Worm (Caenorhabditis elegans) whole organism, early embryonic: ENCODE measurements around the gene mrt-2.
A peak's percentile ranks its signal among the peaks of the same experiment; 100 is the strongest.
"Not testable (repeated sequence)": the region's sequence is repeated elsewhere in the genome, so short reads cannot be mapped to it uniquely, and the experiment has no call there.

ENCODE experiments used
- B0310.2 ChIP-seq: sonication (generic microtip); optimal IDR thresholded peaks from 2 replicates; lab custom pipeline; 2016; ENCODE audit warnings: mild to moderate bottlenecking, missing genetic modification characterization, missing compliant biosample characterization
- F13C5.2 ChIP-seq: sonication (generic microtip); optimal IDR thresholded peaks from 2 replicates; lab custom pipeline; 2017; ENCODE audit warnings: mild to moderate bottlenecking, missing genetic modification characterization, inconsistent platforms, missing compliant biosample characterization
- aly-1 ChIP-seq: sonication (generic microtip); optimal IDR thresholded peaks from 2 replicates; lab custom pipeline; 2016; ENCODE audit warnings: missing genetic modification characterization, missing compliant biosample characterization
- ama-1 ChIP-seq: fragments of 150-350 bp; optimal IDR thresholded peaks from 2 replicates; lab custom pipeline; 2014
- ceh-13 ChIP-seq: fragments of 200-800 bp; sonication (Bioruptor generic); optimal IDR thresholded peaks from 2 replicates; lab custom pipeline; 2018; ENCODE audit warnings: mild to moderate bottlenecking, missing genetic modification characterization, missing compliant biosample characterization
- ceh-36 ChIP-seq: sonication (generic microtip); optimal IDR thresholded peaks from 2 replicates; lab custom pipeline; 2016; ENCODE audit warnings: missing genetic modification characterization, inconsistent platforms, missing compliant biosample characterization
- ets-7 ChIP-seq: sonication (generic microtip); optimal IDR thresholded peaks from 2 replicates; lab custom pipeline; 2016; ENCODE audit warnings: missing genotype, missing genetic modification characterization, missing compliant biosample characterization
- flt-1 ChIP-seq: fragments of 200-800 bp; sonication (Bioruptor generic); IDR thresholded peaks from 2 replicates; pipeline ENCODE4 v1.3.6; 2022; ENCODE audit warnings: missing genetic modification characterization, missing compliant biosample characterization
- hmbx-1 ChIP-seq: sonication (generic microtip); optimal IDR thresholded peaks from 2 replicates; lab custom pipeline; 2016; ENCODE audit warnings: mild to moderate bottlenecking, missing genetic modification characterization, missing compliant biosample characterization
- hmg-4 ChIP-seq: fragments of 200-800 bp; sonication (Bioruptor generic); optimal IDR thresholded peaks from 2 replicates; lab custom pipeline; 2018; ENCODE audit warnings: mild to moderate bottlenecking, missing genetic modification characterization, missing compliant biosample characterization
- hnd-1 ChIP-seq: sonication (generic microtip); optimal IDR thresholded peaks from 2 replicates; lab custom pipeline; 2016; ENCODE audit warnings: missing genetic modification characterization, missing compliant biosample characterization
- pes-1 ChIP-seq: fragments of 200-800 bp; sonication (Bioruptor generic); IDR thresholded peaks from 2 replicates; pipeline ENCODE4 v1.3.6; 2022; ENCODE audit warnings: missing genetic modification reagents, missing genetic modification characterization, missing compliant biosample characterization
- scrt-1 ChIP-seq: fragments of 200-800 bp; sonication (Bioruptor generic); IDR thresholded peaks from 2 replicates; pipeline ENCODE4 v1.3.6; 2022; ENCODE audit warnings: missing genetic modification characterization, missing compliant biosample characterization
- sea-1 ChIP-seq: fragments of 200-800 bp; sonication (Bioruptor generic); conservative IDR thresholded peaks from 2 replicates; pipeline ENCODE4 v1.3.6; 2022; ENCODE audit warnings: missing genetic modification characterization, missing compliant biosample characterization
- tbx-11 ChIP-seq: fragments of 200-800 bp; sonication (Bioruptor generic); IDR thresholded peaks from 2 replicates; pipeline ENCODE4 v1.3.6; 2022; ENCODE audit warnings: missing genetic modification characterization, missing compliant biosample characterization
- tbx-37 ChIP-seq: fragments of 200-800 bp; sonication (Bioruptor generic); conservative IDR thresholded peaks from 2 replicates; pipeline ENCODE4 v1.3.6; 2022; ENCODE audit warnings: missing genetic modification reagents, missing genetic modification characterization, missing compliant biosample characterization
- tra-4 ChIP-seq: sonication (generic microtip); optimal IDR thresholded peaks from 2 replicates; lab custom pipeline; 2017; ENCODE audit warnings: missing genetic modification characterization, missing compliant biosample characterization

Gene mrt-2

DNA sequence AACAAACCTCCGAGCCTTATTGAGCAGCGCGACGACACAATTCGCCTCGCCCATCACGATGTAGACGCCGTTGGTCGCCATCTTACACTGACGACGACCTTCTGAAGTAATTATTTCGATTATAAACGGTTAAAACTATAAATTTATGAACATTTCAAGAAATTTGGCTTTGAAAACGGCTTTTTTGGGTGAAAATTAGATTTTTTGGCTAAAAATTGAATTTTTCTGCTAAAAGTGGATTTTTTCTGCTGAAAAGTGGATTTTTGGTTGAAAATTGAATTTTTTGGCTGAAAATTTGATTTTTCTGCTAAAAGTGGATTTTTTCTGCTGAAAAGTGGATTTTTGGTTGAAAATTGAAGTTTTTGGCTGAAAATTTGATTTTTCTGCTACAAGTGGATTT is 27.0 kb downstream of the mrt-2 start, which contains the start of gene gbf-1:
gbf-1 (minus strand) TSS at position 101 of the 400 bp plus-strand sequence.
- not testable (repeated sequence) for TF ChIP-seq ceh-13; F13C5.2; ama-1 (lab: Kevin White, UChicago)

DNA sequence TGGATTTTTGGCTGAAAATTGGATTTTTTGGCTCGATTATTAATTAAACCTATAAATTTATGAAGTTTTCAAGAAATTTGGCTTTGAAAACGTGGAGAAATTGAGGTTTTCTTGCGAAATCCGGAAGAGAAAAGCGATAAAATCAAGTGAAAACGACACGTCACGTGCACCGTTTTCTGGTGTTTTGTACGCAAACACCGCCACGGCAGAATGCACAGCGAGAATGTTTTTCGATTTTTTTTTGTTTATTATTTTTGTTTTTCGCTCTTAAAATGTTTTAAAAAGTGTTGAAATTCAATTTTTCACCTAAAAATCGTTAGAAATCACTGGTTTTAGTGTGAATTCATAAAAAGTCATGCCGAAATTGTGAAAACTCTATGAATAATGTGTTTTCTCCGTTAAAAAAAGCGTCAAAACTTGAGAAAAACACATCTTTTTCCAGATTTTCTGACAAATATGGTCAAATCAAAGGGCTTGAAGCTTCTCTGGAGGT is 28.0 kb downstream of the mrt-2 start, which contains the start of gene immp-1:
immp-1 (plus strand) TSS at position 443 of the 493 bp plus-strand sequence.
- no peak for TF ChIP-seq scrt-1 (GFP tag; lab: Robert Waterston, UW)
- no peak for TF ChIP-seq pes-1 (GFP tag; lab: Robert Waterston, UW)
- peak; percentile 15 for TF ChIP-seq F13C5.2

DNA sequence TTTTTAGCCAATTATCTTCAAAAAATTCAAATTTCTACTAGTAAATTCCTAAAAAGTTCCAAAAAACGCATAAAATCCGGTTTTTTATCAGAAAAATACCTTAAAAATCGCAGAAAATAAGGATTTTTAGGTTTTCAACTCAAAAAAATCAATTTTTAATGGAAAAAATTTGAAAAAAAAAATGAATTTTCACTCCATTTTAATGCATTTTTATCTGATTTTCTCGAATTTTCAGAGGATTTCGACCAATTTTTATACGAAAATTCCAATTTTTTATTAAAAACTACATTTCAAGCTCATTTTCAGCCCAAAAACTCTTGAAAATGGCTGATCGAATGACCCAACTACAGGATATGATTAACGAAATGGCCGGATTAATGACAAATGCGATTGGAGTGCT is 30.8 kb downstream of the mrt-2 start, which contains the start of gene mdt-21:
mdt-21 (plus strand) TSS at position 301 of the 400 bp plus-strand sequence.
- TF ChIP-seq hmbx-1 (tag; lab: Kevin White, UChicago) (no peak), sea-1 (no peak), hmg-4 (GFP tag; lab: Kevin White, UChicago) (no peak), ama-1 (lab: Kevin White, UChicago) (no peak), pes-1 (GFP tag; lab: Robert Waterston, UW) (no peak)

DNA sequence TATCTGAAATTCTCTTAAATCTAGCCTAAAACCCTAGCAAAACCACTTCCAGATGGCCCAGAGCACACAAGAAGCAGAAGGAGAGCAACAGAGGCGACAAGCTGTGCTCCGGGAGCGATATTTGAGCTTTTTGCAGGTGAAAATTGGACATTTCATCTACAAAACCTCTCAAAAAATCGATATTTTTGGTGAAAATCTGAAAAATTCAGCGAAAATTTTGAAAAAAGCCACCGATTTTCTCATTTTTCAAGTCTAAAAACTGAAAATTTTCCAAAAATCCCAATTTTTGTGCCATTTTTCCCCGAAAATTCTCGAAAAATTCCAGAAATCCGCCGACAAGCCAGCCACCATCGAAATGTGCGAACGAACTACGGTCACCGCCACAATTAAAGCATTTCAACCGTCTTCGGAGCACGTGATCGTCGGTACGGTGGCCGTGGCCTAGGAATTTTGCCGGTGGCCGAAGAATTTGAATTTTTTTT is 33.7 kb downstream of the mrt-2 start, which contains the start of gene C24H11.5:
C24H11.5 (plus strand) TSS at position 51 of the 482 bp plus-strand sequence.
- TF ChIP-seq tbx-37 (GFP tag; lab: Robert Waterston, UW) (no peak), hnd-1 (no peak), ama-1 (lab: Kevin White, UChicago) (no peak), hmbx-1 (tag; lab: Kevin White, UChicago) (no peak), ets-7 (tag; lab: Kevin White, UChicago) (no peak), pes-1 (GFP tag; lab: Robert Waterston, UW) (no peak), F13C5.2 (no peak), tbx-11 (GFP tag; lab: Robert Waterston, UW) (no peak), sea-1 (no peak), scrt-1 (GFP tag; lab: Robert Waterston, UW) (no peak), ceh-36 (no peak), ceh-13 (no peak), tra-4 (tag; lab: Kevin White, UChicago) (no peak), aly-1 (tag; lab: Kevin White, UChicago) (no peak), flt-1 (GFP tag; lab: Robert Waterston, UW) (no peak), hmg-4 (GFP tag; lab: Kevin White, UChicago) (no peak), B0310.2 (tag; lab: Kevin White, UChicago) (no peak)

DNA sequence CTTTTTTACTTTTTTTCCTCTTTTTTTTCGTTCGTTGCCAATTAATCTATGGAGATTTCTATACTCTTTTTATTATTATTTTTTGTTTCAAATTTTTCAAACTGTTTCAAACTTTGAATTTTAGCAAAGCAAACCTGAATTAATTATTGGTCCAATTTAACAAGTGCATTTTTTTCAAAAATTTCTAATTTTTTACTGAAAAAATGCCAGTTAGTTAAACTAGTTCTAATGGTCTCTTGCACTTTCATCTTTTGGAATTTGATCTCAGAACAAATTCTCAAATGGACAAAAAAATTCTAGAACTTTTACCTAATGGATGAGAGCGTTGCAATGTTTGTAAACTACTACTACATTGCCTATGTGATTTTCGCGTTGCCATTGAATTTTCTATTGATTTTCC is 35.2 kb downstream of the mrt-2 start, which contains the start of gene srd-74:
srd-74 (plus strand) TSS at position 301 of the 400 bp plus-strand sequence.
- TF ChIP-seq flt-1 (GFP tag; lab: Robert Waterston, UW) (no peak), pes-1 (GFP tag; lab: Robert Waterston, UW) (no peak), ceh-36 (no peak), tbx-37 (GFP tag; lab: Robert Waterston, UW) (no peak), ets-7 (tag; lab: Kevin White, UChicago) (no peak), scrt-1 (GFP tag; lab: Robert Waterston, UW) (no peak)

DNA sequence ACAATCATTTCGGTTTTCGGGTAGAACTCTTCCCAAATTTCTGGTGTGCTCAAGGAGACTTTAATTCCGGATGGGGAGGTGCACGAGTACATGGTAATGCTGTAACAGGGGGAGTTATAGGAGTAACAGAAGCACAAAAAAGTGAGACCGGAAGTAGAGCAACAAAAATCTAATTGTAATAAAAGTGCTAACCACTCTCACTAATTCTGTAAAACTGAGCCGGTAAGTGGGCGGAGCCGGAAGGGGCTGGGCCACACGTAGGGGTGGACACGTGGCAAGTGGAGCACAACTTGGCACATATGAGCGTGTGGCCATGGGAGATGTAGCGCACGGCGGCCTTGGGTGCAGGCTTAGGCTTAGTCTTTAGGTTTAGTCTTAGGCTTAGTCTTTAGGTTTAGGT is 39.4 kb downstream of the mrt-2 start, which contains the start of gene tbx-38:
tbx-38 (minus strand) TSS at position 101 of the 400 bp plus-strand sequence.
- TF ChIP-seq tbx-11 (GFP tag; lab: Robert Waterston, UW), result no peak
- TF ChIP-seq ets-7 (tag; lab: Kevin White, UChicago), result peak; percentile 30

DNA sequence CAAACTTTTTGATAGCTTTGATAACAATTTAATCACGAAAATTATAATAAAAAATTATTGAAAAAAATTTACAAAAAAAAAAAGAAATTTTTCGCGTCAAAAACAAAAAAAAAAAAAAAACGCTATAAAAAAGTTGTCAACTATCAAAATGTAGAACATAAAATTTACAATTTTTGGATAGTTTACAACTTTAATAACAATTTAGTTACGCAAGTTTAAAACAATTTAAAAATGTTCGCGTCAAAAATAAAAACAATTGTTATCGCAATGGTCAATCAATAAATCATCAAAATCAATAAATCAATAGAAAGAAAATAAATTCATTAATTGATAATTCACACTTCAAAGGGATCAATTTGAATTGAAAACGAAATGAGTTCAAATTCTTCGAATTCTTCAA is 40.8 kb downstream of the mrt-2 start, which contains the start of gene C24H11.1:
C24H11.1 (plus strand) TSS at position 301 of the 400 bp plus-strand sequence.
- TF ChIP-seq tbx-37 (GFP tag; lab: Robert Waterston, UW); sea-1; F13C5.2: not testable (repeated sequence)

DNA sequence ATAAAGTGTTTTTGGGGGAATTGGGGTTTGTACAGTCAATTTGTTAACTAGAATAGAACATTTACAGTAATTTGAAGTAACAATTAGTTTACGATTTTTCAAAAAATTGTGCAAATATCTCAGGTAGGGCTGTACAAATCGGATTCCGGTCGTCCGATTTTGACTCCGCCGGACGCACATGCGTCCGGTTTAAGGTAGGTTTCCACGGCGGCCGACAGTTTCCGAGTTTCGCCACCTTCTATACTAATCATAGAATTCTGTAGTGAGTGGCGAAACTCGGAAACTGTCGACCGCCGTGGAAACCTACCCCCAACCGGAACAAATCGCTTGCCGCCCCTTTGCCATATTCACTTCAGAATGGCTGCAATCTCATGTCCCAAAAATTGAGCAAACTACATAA is 42.9 kb downstream of the mrt-2 start:
- TF ChIP-seq ceh-13, result no peak
- no peak for TF ChIP-seq aly-1 (tag; lab: Kevin White, UChicago)
- TF ChIP-seq tbx-11 (GFP tag; lab: Robert Waterston, UW), result no peak
- no peak for TF ChIP-seq sea-1
- TF ChIP-seq ets-7 (tag; lab: Kevin White, UChicago), result no peak
- TF ChIP-seq scrt-1 (GFP tag; lab: Robert Waterston, UW), result no peak
- no peak for TF ChIP-seq hmg-4 (GFP tag; lab: Kevin White, UChicago)
- TF ChIP-seq tra-4 (tag; lab: Kevin White, UChicago), result no peak
- TF ChIP-seq ceh-36, result no peak
- TF ChIP-seq flt-1 (GFP tag; lab: Robert Waterston, UW), result no peak
- TF ChIP-seq ama-1 (lab: Kevin White, UChicago), result no peak
- no peak for TF ChIP-seq B0310.2 (tag; lab: Kevin White, UChicago)
- no peak for TF ChIP-seq F13C5.2
- no peak for TF ChIP-seq pes-1 (GFP tag; lab: Robert Waterston, UW)
- TF ChIP-seq hmbx-1 (tag; lab: Kevin White, UChicago), result no peak
- no peak for TF ChIP-seq hnd-1
